Worm (Caenorhabditis elegans) whole organism, L2 larva: ENCODE results near the gene R13A1.1.

Experiments
- R02D3.7 ChIP-seq: fragments of 150-350 bp; optimal IDR thresholded peaks from 2 replicates; lab custom pipeline; 2014; ENCODE audit warnings: missing biosample characterization, missing genetic modification characterization
- alr-1 ChIP-seq: fragments of 150-350 bp; optimal IDR thresholded peaks from 2 replicates; lab custom pipeline; 2014; ENCODE audit warnings: missing biosample characterization, missing genetic modification characterization
- aly-2 ChIP-seq: fragments of 150-350 bp; optimal IDR thresholded peaks from 2 replicates; lab custom pipeline; 2014; ENCODE audit warnings: missing biosample characterization, missing genetic modification characterization
- fos-1 ChIP-seq: fragments of 150-350 bp; optimal IDR thresholded peaks from 2 replicates; lab custom pipeline; 2014; ENCODE audit warnings: missing biosample characterization, missing genetic modification characterization
- lin-11 ChIP-seq: fragments of 150-350 bp; sonication (generic microtip); optimal IDR thresholded peaks from 2 replicates; lab custom pipeline; 2014; ENCODE audit warnings: missing biosample characterization, missing genetic modification characterization, inconsistent platforms, mixed read lengths
- lin-13 ChIP-seq: fragments of 150-350 bp; optimal IDR thresholded peaks from 2 replicates; lab custom pipeline; 2014; ENCODE audit warnings: missing biosample characterization, missing genetic modification reagents, missing genetic modification characterization
- snpc-4 ChIP-seq: fragments of 150-350 bp; optimal IDR thresholded peaks from 2 replicates; lab custom pipeline; 2014; ENCODE audit warnings: missing biosample characterization, missing genetic modification characterization
- unc-62 ChIP-seq: fragments of 150-350 bp; optimal IDR thresholded peaks from 2 replicates; lab custom pipeline; 2014; ENCODE audit warnings: missing biosample characterization, missing genetic modification reagents, missing genetic modification characterization

DNA sequence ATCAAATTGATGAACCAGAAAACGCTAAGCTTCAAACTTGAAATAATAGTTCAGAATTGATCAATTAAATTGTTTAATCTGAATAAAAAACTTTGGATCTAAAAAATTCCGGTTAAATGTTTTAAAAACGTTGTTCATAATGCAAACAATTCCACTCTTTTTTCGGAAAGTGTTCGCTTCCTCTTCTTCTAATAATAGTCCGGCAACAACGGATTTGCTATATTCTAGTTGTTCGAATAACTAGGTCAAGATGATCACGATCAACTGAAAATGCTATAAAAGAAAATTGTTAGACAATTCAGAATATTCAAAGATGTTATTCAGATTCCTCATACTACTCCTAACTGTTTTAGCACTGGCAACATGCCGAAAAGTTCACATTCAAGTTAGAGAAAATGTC is 11.1 kb downstream of the R13A1.1 start, which contains the start of gene D2024.4:
- TF ChIP-seq lin-11 (tag; lab: Kevin White, UChicago) (no peak), alr-1 (tag; lab: Kevin White, UChicago) (no peak), unc-62 (no peak), fos-1 (tag; lab: Kevin White, UChicago) (no peak), R02D3.7 (tag; lab: Kevin White, UChicago) (no peak), lin-13 (GFP tag; lab: Kevin White, UChicago) (no peak), aly-2 (tag; lab: Kevin White, UChicago) (no peak), snpc-4 (tag; lab: Kevin White, UChicago) (no peak)
